Worm (Caenorhabditis elegans) whole organism, L1 larva: ENCODE data around the gene C18C4.7.

Experiments
- ama-1 ChIP-seq: fragments of 150-350 bp; optimal IDR thresholded peaks from 2 replicates; lab custom pipeline; 2014
- lin-13 ChIP-seq: fragments of 150-350 bp; optimal IDR thresholded peaks from 2 replicates; lab custom pipeline; 2014; ENCODE audit warnings: missing biosample characterization, missing genetic modification reagents, missing genetic modification characterization
- lin-15B ChIP-seq: fragments of 150-350 bp; sonication (generic microtip); optimal IDR thresholded peaks from 3 replicates; lab custom pipeline; 2014; ENCODE audit warnings: missing biosample characterization, missing genetic modification characterization
- mep-1 ChIP-seq: fragments of 150-350 bp; optimal IDR thresholded peaks from 2 replicates; lab custom pipeline; 2014; ENCODE audit warnings: missing biosample characterization, missing genetic modification characterization
- pax-3 ChIP-seq: fragments of 200-800 bp; sonication (Bioruptor generic); optimal IDR thresholded peaks from 2 replicates; lab custom pipeline; 2018; ENCODE audit warnings: mild to moderate bottlenecking, missing genetic modification characterization, moderate library complexity, missing compliant biosample characterization
- swsn-7 ChIP-seq: sonication (generic microtip); optimal IDR thresholded peaks from 2 replicates; lab custom pipeline; 2016; ENCODE audit warnings: missing genetic modification characterization, missing compliant biosample characterization
- xbp-1 ChIP-seq: sonication (generic microtip); optimal IDR thresholded peaks from 2 replicates; lab custom pipeline; 2016; ENCODE audit warnings: missing genetic modification characterization, missing compliant biosample characterization

DNA sequence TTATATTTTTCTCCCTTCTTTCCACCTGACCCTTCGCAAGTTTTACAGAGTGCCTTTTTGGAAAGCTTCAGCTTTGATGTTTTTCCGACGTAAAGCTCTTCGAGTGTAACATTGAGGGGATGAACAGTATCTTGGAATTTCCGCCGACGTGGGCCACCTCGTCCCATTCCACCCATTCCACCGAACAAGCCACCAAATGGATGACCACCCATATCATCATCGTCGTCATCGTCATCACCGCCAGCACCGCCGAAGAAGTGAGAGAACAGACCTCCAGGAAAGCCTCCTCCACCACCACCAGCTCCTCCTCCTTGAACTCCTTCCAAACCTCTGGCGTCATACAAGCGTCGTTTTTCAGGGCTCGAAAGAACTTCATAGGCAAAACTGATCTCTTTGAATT lies 62.7 kb downstream of the C18C4.7 start:
- TF ChIP-seq xbp-1 (tag; lab: Kevin White, UChicago) (no peak), ama-1 (lab: Kevin White, UChicago) (no peak), lin-13 (GFP tag; lab: Kevin White, UChicago) (no peak), lin-15B (no peak), swsn-7 (tag; lab: Kevin White, UChicago) (no peak), pax-3 (tag; lab: Kevin White, UChicago) (no peak), mep-1 (no peak)
